Worm (Caenorhabditis elegans) whole organism, early embryonic: ENCODE data around the gene rsa-2.

Experiments used
- B0310.2 ChIP-seq: sonication (generic microtip); optimal IDR thresholded peaks from 2 replicates; lab custom pipeline; 2016; ENCODE audit warnings: mild to moderate bottlenecking, missing genetic modification characterization, missing compliant biosample characterization
- F13C5.2 ChIP-seq: sonication (generic microtip); optimal IDR thresholded peaks from 2 replicates; lab custom pipeline; 2017; ENCODE audit warnings: mild to moderate bottlenecking, missing genetic modification characterization, inconsistent platforms, missing compliant biosample characterization
- ama-1 ChIP-seq: fragments of 150-350 bp; optimal IDR thresholded peaks from 2 replicates; lab custom pipeline; 2014
- flt-1 ChIP-seq: fragments of 200-800 bp; sonication (Bioruptor generic); IDR thresholded peaks from 2 replicates; pipeline ENCODE4 v1.3.6; 2022; ENCODE audit warnings: missing genetic modification characterization, missing compliant biosample characterization
- hmg-4 ChIP-seq: fragments of 200-800 bp; sonication (Bioruptor generic); optimal IDR thresholded peaks from 2 replicates; lab custom pipeline; 2018; ENCODE audit warnings: mild to moderate bottlenecking, missing genetic modification characterization, missing compliant biosample characterization
- hnd-1 ChIP-seq: sonication (generic microtip); optimal IDR thresholded peaks from 2 replicates; lab custom pipeline; 2016; ENCODE audit warnings: missing genetic modification characterization, missing compliant biosample characterization
- scrt-1 ChIP-seq: fragments of 200-800 bp; sonication (Bioruptor generic); IDR thresholded peaks from 2 replicates; pipeline ENCODE4 v1.3.6; 2022; ENCODE audit warnings: missing genetic modification characterization, missing compliant biosample characterization
- sea-1 ChIP-seq: fragments of 200-800 bp; sonication (Bioruptor generic); conservative IDR thresholded peaks from 2 replicates; pipeline ENCODE4 v1.3.6; 2022; ENCODE audit warnings: missing genetic modification characterization, missing compliant biosample characterization
- tbx-37 ChIP-seq: fragments of 200-800 bp; sonication (Bioruptor generic); conservative IDR thresholded peaks from 2 replicates; pipeline ENCODE4 v1.3.6; 2022; ENCODE audit warnings: missing genetic modification reagents, missing genetic modification characterization, missing compliant biosample characterization

DNA sequence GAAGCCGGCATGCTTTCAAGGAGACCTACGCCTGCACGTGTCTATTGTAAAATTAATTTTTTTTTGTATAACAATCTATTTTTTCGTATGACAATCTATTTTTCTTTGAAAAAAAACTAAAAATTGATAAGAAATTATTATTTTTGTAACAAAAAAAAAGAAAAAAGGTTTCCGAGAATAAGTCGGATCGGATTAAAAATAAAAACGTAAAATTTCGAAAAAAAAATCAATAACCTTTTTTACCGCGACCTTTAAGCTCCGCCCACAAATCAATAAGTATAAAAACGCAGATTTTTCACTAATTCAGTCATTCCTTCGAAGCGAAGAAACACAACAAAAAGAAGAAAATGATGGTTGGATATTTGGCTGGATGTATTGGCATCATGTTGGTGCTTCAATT lies 16.2 kb downstream of the rsa-2 start, which contains the start of gene W09D6.4:
- TF ChIP-seq F13C5.2 (tag; lab: Kevin White, UChicago), result no peak
- no peak for TF ChIP-seq hmg-4 (GFP tag; lab: Kevin White, UChicago)
- TF ChIP-seq hnd-1 (tag; lab: Kevin White, UChicago), result no peak
- no peak for TF ChIP-seq scrt-1
- no peak for TF ChIP-seq flt-1 (GFP tag; lab: Robert Waterston, UW)
- no peak for TF ChIP-seq ama-1 (lab: Kevin White, UChicago)
- no peak for TF ChIP-seq tbx-37
- no peak for TF ChIP-seq sea-1 (GFP tag; lab: Robert Waterston, UW)
- no peak for TF ChIP-seq B0310.2 (tag; lab: Kevin White, UChicago)
